Worm (Caenorhabditis elegans): ENCODE results near the gene atp-4.

ce11 chrV:6429870-6430339 is 3.0 kb upstream of the atp-4 start, which contains the start of gene alh-4:
- TF ChIP-seq ama-1 (optimal IDR thresholded peaks at IDR 0.05) = no peak
- TF ChIP-seq B0310.2 (tag; optimal IDR thresholded peaks at IDR 0.05) = no peak
- no peak for TF ChIP-seq flt-1 (GFP tag; IDR thresholded peaks at IDR 0.05)
- TF ChIP-seq hmg-4 (GFP tag; optimal IDR thresholded peaks at IDR 0.05) = no peak
- TF ChIP-seq ets-7 (tag; optimal IDR thresholded peaks at IDR 0.05) = no peak
- no peak for TF ChIP-seq ceh-13 (GFP tag; optimal IDR thresholded peaks at IDR 0.05)
- no peak for TF ChIP-seq aly-1 (tag; optimal IDR thresholded peaks at IDR 0.05)

All from whole organism, early embryonic.